Worm (Caenorhabditis elegans): ENCODE measurements around the gene C32C4.16.

DNA sequence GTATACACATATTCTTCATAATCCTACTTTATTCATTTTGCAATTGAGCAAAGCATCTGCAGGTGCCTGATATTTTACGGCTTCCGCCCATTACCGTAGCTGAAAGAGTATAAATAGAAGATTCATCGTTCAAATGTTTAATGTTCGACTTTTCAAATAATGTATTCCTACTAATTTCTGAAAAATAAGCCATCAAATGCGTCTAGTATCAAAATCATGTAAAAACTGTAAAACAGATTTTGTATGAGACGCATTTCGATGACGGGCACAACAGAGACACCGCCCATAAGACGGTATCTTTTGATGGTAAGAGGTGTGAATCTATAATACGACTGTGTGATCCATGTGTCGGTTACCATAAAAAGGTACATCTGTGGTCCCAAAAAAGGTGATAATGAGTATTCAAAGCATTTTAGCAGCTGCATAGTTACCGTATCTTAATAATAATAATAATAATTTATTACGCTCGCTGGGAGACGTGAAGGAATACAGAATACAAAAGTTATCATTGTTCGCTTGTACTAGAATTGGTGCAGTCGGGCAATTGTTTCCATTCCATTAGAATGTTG lies at the start of gene C32C4.16, which contains the start of gene C32C4.3:
- no peak for TF ChIP-seq ztf-23 (GFP tag; IDR thresholded peaks at IDR 0.05)
- TF ChIP-seq cog-1 (tag; optimal IDR thresholded peaks at IDR 0.05), result no peak
- TF ChIP-seq ztf-29 (GFP tag; IDR thresholded peaks at IDR 0.05), result no peak

Measured in whole organism, midembryonic.